Worm (Caenorhabditis elegans) whole organism, midembryonic: ENCODE measurements around the gene C03C10.2.

ENCODE experiments used
- cog-1 ChIP-seq: sonication (generic microtip); optimal IDR thresholded peaks from 2 replicates; lab custom pipeline; 2016; ENCODE audit warnings: missing genetic modification characterization, missing compliant biosample characterization
- flt-1 ChIP-seq: fragments of 200-800 bp; sonication (Bioruptor generic); IDR thresholded peaks from 2 replicates; pipeline ENCODE4 v1.3.6; 2022; ENCODE audit warnings: missing genetic modification characterization, missing compliant biosample characterization
- ref-1 ChIP-seq: fragments of 200-800 bp; sonication (Bioruptor generic); conservative IDR thresholded peaks from 2 replicates; pipeline ENCODE4 v1.3.6; 2022; ENCODE audit warnings: missing genetic modification reagents, missing genetic modification characterization, missing compliant biosample characterization

- TF ChIP-seq flt-1 (no peak), cog-1 (tag; lab: Kevin White, UChicago) (no peak), ref-1 (GFP tag; lab: Robert Waterston, UW) (no peak)
Measured at ce11 chrIII:4107227-4107626, 16.4 kb downstream of the C03C10.2 start.
